Fruit fly (Drosophila melanogaster) whole organism, embryonic: ENCODE measurements around the gene Smvt.
A peak's percentile ranks its signal among the peaks of the same experiment; 100 is the strongest.

Source experiments
- Atf-2 ChIP-seq: fragments of 200-800 bp; sonication (Bioruptor generic); optimal IDR thresholded peaks from 2 replicates; lab custom pipeline; 2016; ENCODE audit warnings: missing biosample characterization, missing genetic modification characterization
- Atf6 ChIP-seq: fragments of 200-800 bp; sonication (Bioruptor generic); IDR thresholded peaks from 2 replicates; pipeline ENCODE4 v1.3.6; 2022; ENCODE audit warnings: missing biosample characterization, missing genetic modification characterization
- CG10462 ChIP-seq: fragments of 200-800 bp; sonication (Bioruptor generic); optimal IDR thresholded peaks from 2 replicates; lab custom pipeline; 2016; ENCODE audit warnings: missing biosample characterization, missing genetic modification characterization
- CG10979 ChIP-seq: fragments of 200-800 bp; sonication (Bioruptor generic); optimal IDR thresholded peaks from 2 replicates; lab custom pipeline; 2018; ENCODE audit warnings: missing biosample characterization, mild to moderate bottlenecking, missing genetic modification characterization, moderate library complexity
- CG11398 ChIP-seq: fragments of 200-800 bp; sonication (Bioruptor generic); optimal IDR thresholded peaks from 2 replicates; lab custom pipeline; 2016; ENCODE audit warnings: missing biosample characterization, missing genetic modification characterization
- CG11695 ChIP-seq: fragments of 200-800 bp; sonication (Bioruptor generic); IDR thresholded peaks from 3 replicates; pipeline ENCODE4 v1.3.6; 2022; ENCODE audit warnings: missing biosample characterization, missing genetic modification characterization
- CG12942 ChIP-seq: fragments of 200-800 bp; sonication (Bioruptor generic); optimal IDR thresholded peaks from 3 replicates; lab custom pipeline; 2016; ENCODE audit warnings: missing biosample characterization, missing genetic modification characterization
- CG15514 ChIP-seq: fragments of 200-800 bp; sonication (Bioruptor generic); optimal IDR thresholded peaks from 3 replicates; lab custom pipeline; 2017; ENCODE audit warnings: missing biosample characterization, missing genetic modification characterization, mild to moderate bottlenecking, moderate library complexity, missing genetic modification reagents
- CG1602 ChIP-seq: fragments of 200-800 bp; sonication (Bioruptor generic); optimal IDR thresholded peaks from 3 replicates; lab custom pipeline; 2016; ENCODE audit warnings: missing biosample characterization, missing genetic modification characterization
- CG17186 ChIP-seq: fragments of 200-800 bp; sonication (Bioruptor generic); optimal IDR thresholded peaks from 3 replicates; lab custom pipeline; 2017; ENCODE audit warnings: missing biosample characterization, missing genetic modification reagents, missing genetic modification characterization
- CG18262 ChIP-seq: fragments of 200-800 bp; optimal IDR thresholded peaks from 3 replicates; lab custom pipeline; 2019; ENCODE audit warnings: missing biosample characterization, mild to moderate bottlenecking, missing genetic modification characterization, moderate library complexity
- CG18619 ChIP-seq: fragments of 200-800 bp; sonication (Bioruptor generic); optimal IDR thresholded peaks from 3 replicates; lab custom pipeline; 2017; ENCODE audit warnings: missing biosample characterization, mild to moderate bottlenecking, missing genetic modification characterization
- CG3065 ChIP-seq: fragments of 200-800 bp; sonication (Bioruptor generic); optimal IDR thresholded peaks from 2 replicates; lab custom pipeline; 2016; ENCODE audit warnings: missing biosample characterization, missing genetic modification characterization
- CG31365 ChIP-seq: fragments of 200-800 bp; sonication (Bioruptor generic); optimal IDR thresholded peaks from 2 replicates; lab custom pipeline; 2018; ENCODE audit warnings: missing biosample characterization, mild to moderate bottlenecking, missing genetic modification characterization
- CG32532 ChIP-seq: fragments of 200-800 bp; sonication (Bioruptor generic); IDR thresholded peaks from 2 replicates; pipeline ENCODE4 v1.3.6; 2022; ENCODE audit warnings: missing biosample characterization, missing genetic modification characterization
- CG34376 ChIP-seq: fragments of 200-800 bp; sonication (Bioruptor generic); optimal IDR thresholded peaks from 2 replicates; lab custom pipeline; 2018; ENCODE audit warnings: missing biosample characterization, mild to moderate bottlenecking, missing genetic modification characterization
- CG4617 ChIP-seq: fragments of 200-800 bp; sonication (Bioruptor generic); optimal IDR thresholded peaks from 3 replicates; lab custom pipeline; 2016; ENCODE audit warnings: missing biosample characterization, missing genetic modification characterization, borderline replicate concordance
- CG4707 ChIP-seq: fragments of 200-800 bp; sonication (Bioruptor generic); optimal IDR thresholded peaks from 2 replicates; lab custom pipeline; 2018; ENCODE audit warnings: missing biosample characterization, mild to moderate bottlenecking, missing genetic modification characterization, moderate library complexity
- CG6272 ChIP-seq: fragments of 200-800 bp; sonication (Bioruptor generic); IDR thresholded peaks from 2 replicates; pipeline ENCODE4 v1.3.6; 2022; ENCODE audit warnings: missing biosample characterization, missing genetic modification characterization
- CG7928 ChIP-seq: fragments of 200-800 bp; sonication (Bioruptor generic); optimal IDR thresholded peaks from 2 replicates; lab custom pipeline; 2017; ENCODE audit warnings: missing biosample characterization, mild to moderate bottlenecking, missing genetic modification characterization
- CG8944 ChIP-seq: fragments of 200-800 bp; sonication (Bioruptor generic); optimal IDR thresholded peaks from 3 replicates; lab custom pipeline; 2016; ENCODE audit warnings: missing biosample characterization, missing genetic modification characterization
- Camta ChIP-seq: fragments of 200-800 bp; sonication (Bioruptor generic); optimal IDR thresholded peaks from 2 replicates; lab custom pipeline; 2016; ENCODE audit warnings: missing biosample characterization, missing genetic modification characterization
- E2f2 ChIP-seq: fragments of 200-800 bp; sonication (Bioruptor generic); IDR thresholded peaks from 2 replicates; pipeline ENCODE4 v1.3.6; 2022; ENCODE audit warnings: missing biosample characterization, missing genetic modification characterization
- HLH3B ChIP-seq: fragments of 200-800 bp; sonication (Bioruptor generic); IDR thresholded peaks from 2 replicates; pipeline ENCODE4 v1.3.6; 2022; ENCODE audit warnings: missing biosample characterization, missing genetic modification characterization
- Hmx ChIP-seq: fragments of 200-800 bp; sonication (Bioruptor generic); optimal IDR thresholded peaks from 2 replicates; lab custom pipeline; 2016; ENCODE audit warnings: missing biosample characterization, missing genetic modification characterization
- NFAT ChIP-seq: fragments of 200-800 bp; sonication (Bioruptor generic); IDR thresholded peaks from 2 replicates; pipeline ENCODE4 v1.3.6; 2022; ENCODE audit warnings: missing biosample characterization, missing genetic modification characterization
- Neu2 ChIP-seq: fragments of 200-800 bp; sonication (Bioruptor generic); optimal IDR thresholded peaks from 3 replicates; lab custom pipeline; 2016; ENCODE audit warnings: missing biosample characterization, missing genetic modification characterization, borderline replicate concordance
- Sry-δ ChIP-seq: fragments of 200-800 bp; sonication (Bioruptor generic); optimal IDR thresholded peaks from 2 replicates; lab custom pipeline; 2016; ENCODE audit warnings: missing biosample characterization, missing genetic modification characterization
- Taf1 ChIP-seq: fragments of 200-800 bp; sonication (Bioruptor generic); IDR thresholded peaks from 2 replicates; pipeline ENCODE4 v1.3.6; 2022; ENCODE audit warnings: missing biosample characterization, missing genetic modification characterization
- ac ChIP-seq: fragments of 200-800 bp; sonication (Bioruptor generic); optimal IDR thresholded peaks from 3 replicates; lab custom pipeline; 2017; ENCODE audit warnings: missing biosample characterization, mild to moderate bottlenecking, missing genetic modification characterization
- ara ChIP-seq: fragments of 200-800 bp; sonication (Bioruptor generic); IDR thresholded peaks from 2 replicates; pipeline ENCODE4 v1.3.6; 2022; ENCODE audit warnings: missing biosample characterization, missing genetic modification characterization
- cas ChIP-seq: fragments of 200-800 bp; sonication (Bioruptor generic); IDR thresholded peaks from 2 replicates; pipeline ENCODE4 v1.3.6; 2022; ENCODE audit warnings: missing biosample characterization, missing genetic modification characterization
- chinmo ChIP-seq: fragments of 200-800 bp; sonication (Bioruptor generic); IDR thresholded peaks from 4 replicates; pipeline ENCODE4 v1.3.6; 2022; ENCODE audit warnings: missing biosample characterization, missing genetic modification characterization; ENCODE audit not compliant: partially characterized antibody
- dmrt11E ChIP-seq: fragments of 200-800 bp; sonication (Bioruptor generic); optimal IDR thresholded peaks from 3 replicates; lab custom pipeline; 2018; ENCODE audit warnings: missing biosample characterization, mild to moderate bottlenecking, missing genetic modification characterization, moderate library complexity
- exex ChIP-seq: fragments of 200-800 bp; sonication (Bioruptor generic); optimal IDR thresholded peaks from 4 replicates; lab custom pipeline; 2018; ENCODE audit warnings: missing biosample characterization, mild to moderate bottlenecking, missing genetic modification characterization, moderate library complexity
- gce ChIP-seq: fragments of 200-800 bp; sonication (Bioruptor generic); IDR thresholded peaks from 3 replicates; pipeline ENCODE4 v1.3.6; 2022; ENCODE audit warnings: missing biosample characterization, missing genetic modification characterization
- ind ChIP-seq: fragments of 200-800 bp; sonication (Bioruptor generic); optimal IDR thresholded peaks from 3 replicates; lab custom pipeline; 2016; ENCODE audit warnings: missing biosample characterization, missing genetic modification characterization
- klu ChIP-seq: fragments of 200-800 bp; sonication (Bioruptor generic); IDR thresholded peaks from 2 replicates; pipeline ENCODE4 v1.3.6; 2022; ENCODE audit warnings: missing biosample characterization, missing genetic modification characterization
- org-1 ChIP-seq: fragments of 200-800 bp; sonication (Bioruptor generic); optimal IDR thresholded peaks from 2 replicates; lab custom pipeline; 2017; ENCODE audit warnings: missing biosample characterization, missing genetic modification characterization
- pan ChIP-seq, 4 experiments: fragments of >200 bp in 3 of 4; fragments of 200-800 bp in 1 of 4; sonication (Bioruptor generic) in 1 of 4; optimal IDR thresholded peaks in 3 of 4; IDR thresholded peaks in 1 of 4; 2 replicates each; pipeline versions ENCODE4 v1.3.6 to Lab custom; 2017 to 2022; ENCODE audit warnings: missing biosample characterization in 2 of 4, missing genetic modification characterization in 2 of 4, mixed read lengths in 1 of 4
- pum ChIP-seq: fragments of 200-800 bp; sonication (Bioruptor generic); optimal IDR thresholded peaks from 2 replicates; lab custom pipeline; 2016; ENCODE audit warnings: missing biosample characterization, missing genetic modification characterization
- sima ChIP-seq: fragments of 200-800 bp; sonication (Bioruptor generic); optimal IDR thresholded peaks from 2 replicates; lab custom pipeline; 2016; ENCODE audit warnings: missing biosample characterization, missing genetic modification characterization
- sob ChIP-seq: fragments of 200-800 bp; sonication (Bioruptor generic); IDR thresholded peaks from 2 replicates; pipeline ENCODE4 v1.3.6; 2022; ENCODE audit warnings: missing biosample characterization, missing genetic modification characterization
- sqz ChIP-seq: fragments of 200-800 bp; sonication (Bioruptor generic); optimal IDR thresholded peaks from 3 replicates; lab custom pipeline; 2018; ENCODE audit warnings: missing biosample characterization, mild to moderate bottlenecking, missing genetic modification characterization
- stc ChIP-seq: fragments of 200-800 bp; sonication (Bioruptor generic); IDR thresholded peaks from 2 replicates; pipeline ENCODE4 v1.3.6; 2022; ENCODE audit warnings: missing biosample characterization, missing genetic modification characterization
- tap ChIP-seq: fragments of 200-800 bp; optimal IDR thresholded peaks from 3 replicates; lab custom pipeline; 2019; ENCODE audit warnings: missing biosample characterization, mild to moderate bottlenecking, missing genetic modification characterization, moderate library complexity
- unc-4 ChIP-seq: fragments of 200-800 bp; sonication (Bioruptor generic); IDR thresholded peaks from 2 replicates; pipeline ENCODE4 v1.3.6; 2022; ENCODE audit warnings: missing biosample characterization, missing genetic modification characterization; ENCODE audit not compliant: partially characterized antibody
- usp ChIP-seq: fragments of >200 bp; optimal IDR thresholded peaks from 2 replicates; lab custom pipeline; 2017; ENCODE audit warnings: missing biosample characterization, missing genetic modification characterization
- z ChIP-seq: fragments of 200-800 bp; sonication (Bioruptor generic); IDR thresholded peaks from 3 replicates; pipeline ENCODE4 v1.3.6; 2022; ENCODE audit warnings: missing biosample characterization, missing genetic modification characterization

Smvt gene

dm6 chr3R:31776583-31777362 is 15.4 kb upstream of the Smvt start, which contains the start of the genes CG2126 and faf (continued):
- peak; percentile 76 for TF ChIP-seq dmrt11E (tag; lab: Kevin White, UChicago)
- TF ChIP-seq CG12942 = peak; percentile 83
- peak; percentile 34 for TF ChIP-seq Atf-2 (GFP tag; lab: Kevin White, UChicago)
- TF ChIP-seq sob (GFP tag; lab: Robert Waterston, UW) = peak; percentile 64
- no peak for TF ChIP-seq CG31365
- TF ChIP-seq chinmo (GFP tag; lab: Robert Waterston, UW) = no peak
- no peak for TF ChIP-seq sqz (GFP tag; lab: Kevin White, UChicago)
- TF ChIP-seq HLH3B (GFP tag; lab: Robert Waterston, UW) = peak; percentile 60; the same call in 1 of the 2 replicates
- no peak for TF ChIP-seq tap (tag; lab: Kevin White, UChicago)
- TF ChIP-seq usp (GFP tag; lab: Kevin White, UChicago) = no peak
- peak; percentile 63; the same call in 1 of the 2 replicates for TF ChIP-seq klu (GFP tag; lab: Robert Waterston, UW)
- TF ChIP-seq CG11695 (GFP tag; lab: Robert Waterston, UW) = peak; percentile 76; the same call in 2 of the 3 replicates
- TF ChIP-seq Hmx (GFP tag; lab: Kevin White, UChicago) = no peak
- peak; percentile 56 for TF ChIP-seq CG10462 (GFP tag; lab: Kevin White, UChicago)
- TF ChIP-seq exex = peak; percentile 53
- peak; percentile 11 for TF ChIP-seq org-1 (GFP tag; lab: Kevin White, UChicago)
- TF ChIP-seq Sry-δ (GFP tag; lab: Kevin White, UChicago) = peak; percentile 40
- TF ChIP-seq Atf6 (GFP tag; lab: Robert Waterston, UW) = peak; percentile 40; the same call in 1 of the 2 replicates
- TF ChIP-seq CG32532 (GFP tag; lab: Robert Waterston, UW) = peak; percentile 82
- TF ChIP-seq CG1602 (GFP tag; lab: Kevin White, UChicago) = peak; percentile 72
- no peak for TF ChIP-seq CG11398
- TF ChIP-seq pan (optimal IDR thresholded peaks at IDR 0.05; lab: Kevin White, UChicago) = no peak
- TF ChIP-seq pan (GFP tag; optimal IDR thresholded peaks at IDR 0.05 in 1 of 2, IDR thresholded peaks at IDR 0.05 in 1 of 2) = peak in 1 of 2 experiments; percentile 81
- peak; percentile 82 for TF ChIP-seq ind (GFP tag; lab: Kevin White, UChicago)
- no peak for TF ChIP-seq gce (GFP tag; lab: Robert Waterston, UW)
- TF ChIP-seq CG17186 (GFP tag; lab: Kevin White, UChicago) = peak; percentile 44
- TF ChIP-seq CG7928 (GFP tag; lab: Kevin White, UChicago) = peak; percentile 43
- TF ChIP-seq pum (GFP tag; lab: Kevin White, UChicago) = peak; percentile 41
- peak; percentile 66; the same call in 1 of the 2 replicates for TF ChIP-seq CG6272 (GFP tag; lab: Robert Waterston, UW)
- peak; percentile 31 for TF ChIP-seq CG8944 (GFP tag; lab: Kevin White, UChicago)
- peak; percentile 50; the same call in 1 of the 2 replicates for TF ChIP-seq unc-4
- peak; percentile 87 for TF ChIP-seq CG18262 (tag; lab: Kevin White, UChicago)
- peak; percentile 61 for TF ChIP-seq stc
- TF ChIP-seq z (GFP tag; lab: Robert Waterston, UW) = no peak
- TF ChIP-seq ara (GFP tag; lab: Robert Waterston, UW) = peak; percentile 62; the same call in 1 of the 2 replicates
- peak; percentile 85 for TF ChIP-seq NFAT (GFP tag; lab: Robert Waterston, UW)
- TF ChIP-seq E2f2 (GFP tag; lab: Robert Waterston, UW) = peak; percentile 51
- TF ChIP-seq Taf1 (GFP tag; lab: Robert Waterston, UW) = peak; percentile 57
- no peak for TF ChIP-seq Neu2 (GFP tag; lab: Kevin White, UChicago)
- TF ChIP-seq ac (GFP tag; lab: Kevin White, UChicago) = no peak
- TF ChIP-seq CG4617 (GFP tag; lab: Kevin White, UChicago) = peak; percentile 52
- no peak for TF ChIP-seq sima (GFP tag; lab: Kevin White, UChicago)
- TF ChIP-seq CG34376 (GFP tag; lab: Kevin White, UChicago) = peak; percentile 22
- peak; percentile 21 for TF ChIP-seq CG3065 (GFP tag; lab: Kevin White, UChicago)
- peak; percentile 23 for TF ChIP-seq Camta
- TF ChIP-seq CG18619 = peak; percentile 59
- peak; percentile 72 for TF ChIP-seq CG10979
- TF ChIP-seq cas (GFP tag; lab: Robert Waterston, UW) = peak; percentile 60; the same call in 1 of the 2 replicates
- TF ChIP-seq CG4707 (GFP tag; lab: Kevin White, UChicago) = no peak
- peak; percentile 99 for TF ChIP-seq CG15514 (GFP tag; lab: Kevin White, UChicago)
